Worm (Caenorhabditis elegans) whole organism, young adult: ENCODE results near the gene bgal-1.

ENCODE experiments used
- C06A6.2 ChIP-seq: fragments of 200-800 bp; sonication (Bioruptor generic); conservative IDR thresholded peaks from 2 replicates; pipeline ENCODE4 v1.3.6; 2022; ENCODE audit warnings: missing genetic modification characterization, missing compliant biosample characterization
- F10E7.11 ChIP-seq: sonication (generic microtip); optimal IDR thresholded peaks from 2 replicates; lab custom pipeline; 2017; ENCODE audit warnings: mild to moderate bottlenecking, missing genetic modification characterization, moderate library complexity, missing compliant biosample characterization
- F22D6.2 ChIP-seq: sonication (generic microtip); optimal IDR thresholded peaks from 2 replicates; lab custom pipeline; 2016; ENCODE audit warnings: mild to moderate bottlenecking, missing genetic modification characterization, missing compliant biosample characterization
- F39B2.1 ChIP-seq: fragments of 200-800 bp; sonication (Bioruptor generic); IDR thresholded peaks from 2 replicates; pipeline ENCODE4 v1.3.6; 2022; ENCODE audit warnings: missing genetic modification reagents, missing genetic modification characterization, missing compliant biosample characterization
- F49E8.2 ChIP-seq: sonication (generic microtip); optimal IDR thresholded peaks from 3 replicates; lab custom pipeline; 2017; ENCODE audit warnings: missing genetic modification characterization, mild to moderate bottlenecking, missing compliant biosample characterization, antibody characterized with exemption, moderate library complexity; ENCODE audit not compliant: insufficient read depth
- F55B11.4 ChIP-seq: sonication (generic microtip); optimal IDR thresholded peaks from 2 replicates; lab custom pipeline; 2016; ENCODE audit warnings: missing compliant biosample characterization, missing genetic modification characterization, borderline replicate concordance; ENCODE audit not compliant: insufficient read depth
- F57C9.4 ChIP-seq: sonication (generic microtip); optimal IDR thresholded peaks from 2 replicates; lab custom pipeline; 2017; ENCODE audit warnings: mild to moderate bottlenecking, missing genetic modification characterization, missing compliant biosample characterization
- K11D2.4 ChIP-seq: fragments of 200-800 bp; sonication (Bioruptor generic); IDR thresholded peaks from 2 replicates; pipeline ENCODE4 v1.3.6; 2022; ENCODE audit warnings: missing genetic modification reagents, missing genetic modification characterization, missing compliant biosample characterization
- Y67H2A.10 ChIP-seq: fragments of 200-800 bp; sonication (Bioruptor generic); conservative IDR thresholded peaks from 2 replicates; pipeline ENCODE4 v1.3.6; 2022; ENCODE audit warnings: missing genetic modification reagents, missing genetic modification characterization, missing compliant biosample characterization
- Y79H2A.3 ChIP-seq: fragments of 200-800 bp; sonication (Bioruptor generic); conservative IDR thresholded peaks from 2 replicates; pipeline ENCODE4 v1.3.6; 2022; ENCODE audit warnings: missing genetic modification reagents, missing genetic modification characterization, missing compliant biosample characterization
- ZK185.1 ChIP-seq: sonication (generic microtip); optimal IDR thresholded peaks from 2 replicates; lab custom pipeline; 2016; ENCODE audit warnings: mild to moderate bottlenecking, missing genetic modification characterization, missing compliant biosample characterization; ENCODE audit not compliant: poor library complexity, severe bottlenecking
- ama-1 ChIP-seq, 3 experiments: fragments of 150-350 bp in 1 of 3; sonication (generic microtip) in 2 of 3; optimal IDR thresholded peaks; 2 replicates each; lab custom pipeline; 2014 to 2018; ENCODE audit warnings: missing biosample characterization in 2 of 3, missing genetic modification characterization in 2 of 3, missing genetic modification reagents in 2 of 3
- atf-7 ChIP-seq: sonication (generic microtip); optimal IDR thresholded peaks from 2 replicates; lab custom pipeline; 2017; ENCODE audit warnings: mild to moderate bottlenecking, missing genetic modification characterization, missing compliant biosample characterization
- attf-5 ChIP-seq: fragments of 200-800 bp; sonication (Bioruptor generic); optimal IDR thresholded peaks from 2 replicates; lab custom pipeline; 2018; ENCODE audit warnings: mild to moderate bottlenecking, missing genetic modification characterization, missing compliant biosample characterization
- bed-1 ChIP-seq: fragments of 200-800 bp; sonication (Bioruptor generic); IDR thresholded peaks from 2 replicates; pipeline ENCODE4 v1.3.6; 2022; ENCODE audit warnings: missing genetic modification reagents, missing genetic modification characterization, missing compliant biosample characterization
- cebp-1 ChIP-seq, 2 experiments: fragments of 200-800 bp in 1 of 2; sonication (Bioruptor generic) in 1 of 2; sonication (generic microtip) in 1 of 2; IDR thresholded peaks in 1 of 2; optimal IDR thresholded peaks in 1 of 2; 2 replicates each; pipeline versions ENCODE4 v1.3.6 to Lab custom; 2017 to 2022; ENCODE audit warnings: missing compliant biosample characterization in 2 of 2, missing genetic modification characterization in 2 of 2, mild to moderate bottlenecking in 1 of 2, missing genetic modification reagents in 1 of 2, moderate library complexity in 1 of 2
- ceh-91 ChIP-seq: fragments of 200-800 bp; sonication (Bioruptor generic); IDR thresholded peaks from 2 replicates; pipeline ENCODE4 v1.3.6; 2022; ENCODE audit warnings: missing genetic modification reagents, missing genetic modification characterization, missing compliant biosample characterization
- chd-7 ChIP-seq: sonication (generic microtip); optimal IDR thresholded peaks from 2 replicates; lab custom pipeline; 2016; ENCODE audit warnings: mild to moderate bottlenecking, missing genetic modification characterization, moderate library complexity, missing compliant biosample characterization
- dpl-1 ChIP-seq: fragments of 150-350 bp; optimal IDR thresholded peaks from 2 replicates; lab custom pipeline; 2014; ENCODE audit warnings: missing biosample characterization, missing genetic modification reagents, missing genetic modification characterization
- efl-1 ChIP-seq: fragments of 150-350 bp; optimal IDR thresholded peaks from 2 replicates; lab custom pipeline; 2014; ENCODE audit warnings: missing biosample characterization, missing genetic modification reagents, missing genetic modification characterization
- egl-18 ChIP-seq: fragments of 200-800 bp; sonication (Bioruptor generic); IDR thresholded peaks from 2 replicates; pipeline ENCODE4 v1.3.6; 2022; ENCODE audit warnings: missing genetic modification reagents, missing genetic modification characterization, missing compliant biosample characterization
- egl-44 ChIP-seq: fragments of 200-800 bp; sonication (Bioruptor generic); IDR thresholded peaks from 2 replicates; pipeline ENCODE4 v1.3.6; 2022; ENCODE audit warnings: missing genetic modification reagents, missing genetic modification characterization, missing compliant biosample characterization
- egrh-3 ChIP-seq: fragments of 200-800 bp; sonication (Bioruptor generic); IDR thresholded peaks from 2 replicates; pipeline ENCODE4 v1.3.6; 2022; ENCODE audit warnings: missing genetic modification reagents, missing genetic modification characterization, missing compliant biosample characterization
- ets-4 ChIP-seq: fragments of 200-800 bp; sonication (Bioruptor generic); optimal IDR thresholded peaks from 2 replicates; lab custom pipeline; 2018; ENCODE audit warnings: mild to moderate bottlenecking, missing genetic modification characterization, missing compliant biosample characterization
- fkh-3 ChIP-seq: sonication (generic microtip); optimal IDR thresholded peaks from 2 replicates; lab custom pipeline; 2016; ENCODE audit warnings: mild to moderate bottlenecking, missing genetic modification characterization, missing compliant biosample characterization
- hlh-26 ChIP-seq: fragments of 200-800 bp; sonication (Bioruptor generic); conservative IDR thresholded peaks from 2 replicates; pipeline ENCODE4 v1.3.6; 2022; ENCODE audit warnings: missing genetic modification reagents, missing genetic modification characterization, missing compliant biosample characterization
- hmg-1.2 ChIP-seq: fragments of 200-800 bp; sonication (Bioruptor generic); IDR thresholded peaks from 2 replicates; pipeline ENCODE4 v1.3.6; 2022; ENCODE audit warnings: missing genetic modification reagents, missing genetic modification characterization, missing compliant biosample characterization
- hrde-1 ChIP-seq: sonication (generic microtip); optimal IDR thresholded peaks from 2 replicates; lab custom pipeline; 2016; ENCODE audit warnings: missing genetic modification characterization, mild to moderate bottlenecking, missing compliant biosample characterization, moderate library complexity, missing genotype, missing genetic modification reagents, borderline replicate concordance
- let-607 ChIP-seq, 2 experiments: fragments of 200-800 bp in 1 of 2; sonication (Bioruptor generic) in 1 of 2; sonication (generic microtip) in 1 of 2; optimal IDR thresholded peaks; 2 replicates each; lab custom pipeline; 2016 to 2018; ENCODE audit warnings: mild to moderate bottlenecking in 2 of 2, missing compliant biosample characterization in 2 of 2, missing genetic modification characterization in 2 of 2, moderate library complexity in 2 of 2, missing genotype in 1 of 2
- lsl-1 ChIP-seq: fragments of 200-800 bp; sonication (Bioruptor generic); optimal IDR thresholded peaks from 2 replicates; lab custom pipeline; 2018; ENCODE audit warnings: mild to moderate bottlenecking, missing genetic modification characterization, moderate library complexity, missing compliant biosample characterization
- madf-6 ChIP-seq: fragments of 200-800 bp; sonication (Bioruptor generic); IDR thresholded peaks from 2 replicates; pipeline ENCODE4 v1.3.6; 2022; ENCODE audit warnings: missing genetic modification reagents, missing genetic modification characterization, missing compliant biosample characterization
- nhr-27 ChIP-seq: fragments of 200-800 bp; sonication (Bioruptor generic); optimal IDR thresholded peaks from 2 replicates; lab custom pipeline; 2018; ENCODE audit warnings: mild to moderate bottlenecking, missing genetic modification characterization, moderate library complexity, missing compliant biosample characterization
- nhr-80 ChIP-seq: sonication (generic microtip); optimal IDR thresholded peaks from 2 replicates; lab custom pipeline; 2016; ENCODE audit warnings: missing genetic modification characterization, missing compliant biosample characterization
- rpc-1 ChIP-seq, 2 experiments: fragments of 150-350 bp in 1 of 2; sonication (generic microtip) in 1 of 2; optimal IDR thresholded peaks; 2 replicates each; lab custom pipeline; 2014 to 2018; ENCODE audit warnings: missing biosample characterization in 1 of 2, missing genetic modification characterization in 1 of 2, missing genetic modification reagents in 1 of 2, missing genotype in 1 of 2
- sptf-2 ChIP-seq: fragments of 200-800 bp; sonication (Bioruptor generic); optimal IDR thresholded peaks from 2 replicates; lab custom pipeline; 2018; ENCODE audit warnings: mild to moderate bottlenecking, missing genetic modification characterization, missing compliant biosample characterization
- tbp1 ChIP-seq: fragments of 200-800 bp; sonication (Bioruptor generic); optimal IDR thresholded peaks from 2 replicates; lab custom pipeline; 2018; ENCODE audit warnings: mild to moderate bottlenecking, missing genetic modification characterization, missing compliant biosample characterization
- tbx-9 ChIP-seq: sonication (generic microtip); optimal IDR thresholded peaks from 2 replicates; lab custom pipeline; 2016; ENCODE audit warnings: borderline replicate concordance, missing genetic modification characterization, inconsistent platforms, missing compliant biosample characterization
- unc-62 ChIP-seq: fragments of 150-350 bp; optimal IDR thresholded peaks from 2 replicates; lab custom pipeline; 2014; ENCODE audit warnings: missing biosample characterization, missing genetic modification reagents, missing genetic modification characterization
- zim-3 ChIP-seq: sonication (generic microtip); optimal IDR thresholded peaks from 2 replicates; lab custom pipeline; 2017; ENCODE audit warnings: mild to moderate bottlenecking, missing genetic modification characterization, moderate library complexity, missing compliant biosample characterization
- ztf-25 ChIP-seq: fragments of 200-800 bp; sonication (Bioruptor generic); IDR thresholded peaks from 2 replicates; pipeline ENCODE4 v1.3.6; 2022; ENCODE audit warnings: missing genetic modification reagents, missing genetic modification characterization, missing compliant biosample characterization
- ztf-26 ChIP-seq: sonication (generic microtip); optimal IDR thresholded peaks from 2 replicates; lab custom pipeline; 2017; ENCODE audit warnings: missing genetic modification characterization, missing compliant biosample characterization
- ztf-28 ChIP-seq: fragments of 200-800 bp; sonication (Bioruptor generic); IDR thresholded peaks from 2 replicates; pipeline ENCODE4 v1.3.6; 2022; ENCODE audit warnings: missing genetic modification reagents, missing genetic modification characterization, missing compliant biosample characterization
- ztf-6 ChIP-seq: fragments of 200-800 bp; sonication (Bioruptor generic); IDR thresholded peaks from 2 replicates; pipeline ENCODE4 v1.3.6; 2022; ENCODE audit warnings: missing genetic modification reagents, missing genetic modification characterization, missing compliant biosample characterization

bgal-1 gene

DNA sequence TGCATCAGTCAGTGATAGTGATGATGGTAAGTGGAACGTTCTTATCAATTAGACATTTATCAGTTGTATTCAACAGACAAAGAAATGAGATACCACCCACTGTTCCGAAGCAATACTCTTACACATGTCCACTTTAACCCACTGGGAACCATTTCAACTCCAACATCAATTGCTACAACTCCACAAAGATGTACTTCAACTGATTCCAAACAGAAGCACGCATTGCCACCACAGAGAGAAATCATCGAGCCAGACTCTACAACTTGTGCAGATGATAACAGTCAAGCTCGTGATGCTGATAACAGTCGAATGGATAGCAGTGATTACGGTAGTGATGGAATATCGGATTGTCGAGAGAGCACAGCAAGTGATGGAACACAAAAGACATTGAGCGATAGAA is 10.1 kb upstream of the bgal-1 start:
- TF ChIP-seq attf-5 (GFP tag; lab: Kevin White, UChicago) (no peak), ztf-25 (GFP tag; lab: Robert Waterston, UW) (no peak), cebp-1 (GFP tag; IDR thresholded peaks at IDR 0.05; lab: Robert Waterston, UW) (no peak), cebp-1 (tag; optimal IDR thresholded peaks at IDR 0.05; lab: Kevin White, UChicago) (no peak), F55B11.4 (tag; lab: Kevin White, UChicago) (no peak), F57C9.4 (tag; lab: Kevin White, UChicago) (no peak), Y67H2A.10 (GFP tag; lab: Robert Waterston, UW) (no peak), nhr-80 (tag; lab: Kevin White, UChicago) (peak; percentile 81), lsl-1 (GFP tag; lab: Kevin White, UChicago) (no peak), F22D6.2 (tag; lab: Kevin White, UChicago) (no peak), ztf-6 (GFP tag; lab: Robert Waterston, UW) (no peak), F39B2.1 (GFP tag; lab: Robert Waterston, UW) (no peak), unc-62 (no peak), ama-1 (optimal IDR thresholded peaks at IDR 0.05; lab: Kevin White, UChicago) (no peak), ama-1 (GFP tag; optimal IDR thresholded peaks at IDR 0.05; lab: Kevin White, UChicago) (no peak), efl-1 (GFP tag; lab: Kevin White, UChicago) (no peak), ets-4 (GFP tag; lab: Kevin White, UChicago) (peak; percentile 14)

DNA sequence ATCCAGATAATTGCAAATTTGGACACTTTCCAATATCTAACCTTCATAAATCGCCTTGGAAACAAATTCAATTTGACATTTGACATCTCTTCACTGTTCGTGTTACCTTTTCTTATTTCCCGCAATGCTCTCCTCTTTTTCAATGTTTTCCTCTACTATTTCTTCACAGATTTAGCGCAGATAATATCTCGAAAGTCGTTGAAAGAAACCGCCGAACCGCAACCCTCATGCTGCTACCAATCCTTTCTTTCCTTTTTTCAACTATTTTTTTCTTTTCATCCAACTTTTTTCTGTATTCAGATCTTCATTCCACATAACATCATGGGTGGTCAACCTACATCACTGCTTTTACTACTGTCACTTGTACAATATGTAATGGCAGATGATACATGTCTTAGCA is 8.5 kb upstream of the bgal-1 start, which contains the start of gene T19B10.5:
TSS of gene T19B10.5 (plus strand) at position 301 of the 400 bp plus-strand sequence.
- TF ChIP-seq tbp1 (GFP tag; lab: Kevin White, UChicago), result no peak
- TF ChIP-seq, all 124 proteins: peak for 0

- TF ChIP-seq F49E8.2 (tag; lab: Kevin White, UChicago), result no peak
- no peak for TF ChIP-seq K11D2.4 (GFP tag; lab: Robert Waterston, UW)
- TF ChIP-seq hrde-1 (tag; lab: Kevin White, UChicago), result no peak
- no peak for TF ChIP-seq chd-7
- no peak for TF ChIP-seq Y79H2A.3
- TF ChIP-seq egl-44, result no peak
- no peak for TF ChIP-seq ceh-91 (GFP tag; lab: Robert Waterston, UW)
- TF ChIP-seq nhr-27 (tag; lab: Kevin White, UChicago), result no peak
- no peak for TF ChIP-seq hmg-1.2 (GFP tag; lab: Robert Waterston, UW)
Observed at ce11 chrV:11231177-11231576, 5.4 kb upstream of the bgal-1 start.

ce11 chrV:11228653-11229173 is 2.9 kb upstream of the bgal-1 start, which contains the start of gene pqn-70:
Gene pqn-70, minus strand, starts transcription at chrV:11228703.
- TF ChIP-seq C06A6.2 (GFP tag; lab: Robert Waterston, UW) (0 out of 2 replicates have a peak, but pooled peaks have one; percentile 22), let-607 (tag; optimal IDR thresholded peaks at IDR 0.05; lab: Kevin White, UChicago) (peak; percentile 8 to 71), ztf-28 (GFP tag; lab: Robert Waterston, UW) (no peak), bed-1 (GFP tag; lab: Robert Waterston, UW) (no peak), fkh-3 (tag; lab: Kevin White, UChicago) (no peak), atf-7 (peak; percentile 19), zim-3 (tag; lab: Kevin White, UChicago) (no peak), dpl-1 (no peak), sptf-2 (GFP tag; lab: Kevin White, UChicago) (no peak), egrh-3 (GFP tag; lab: Robert Waterston, UW) (peak; percentile 58), F10E7.11 (no peak), ceh-91 (GFP tag; lab: Robert Waterston, UW) (no peak), egl-18 (GFP tag; lab: Robert Waterston, UW) (no peak), madf-6 (GFP tag; lab: Robert Waterston, UW) (no peak; the same call in 1 of the 2 replicates), tbx-9 (tag; lab: Kevin White, UChicago) (no peak), hlh-26 (no peak), ztf-26 (no peak), ZK185.1 (peak; percentile 65), rpc-1 (optimal IDR thresholded peaks at IDR 0.05; lab: Kevin White, UChicago) (no peak), rpc-1 (tag; optimal IDR thresholded peaks at IDR 0.05; lab: Kevin White, UChicago) (no peak)
